Worm (Caenorhabditis elegans) whole organism, L1 larva: ENCODE data around the gene emg-1.

Source experiments
- ama-1 ChIP-seq: fragments of 150-350 bp; optimal IDR thresholded peaks from 2 replicates; lab custom pipeline; 2014
- dsc-1 ChIP-seq: sonication (generic microtip); optimal IDR thresholded peaks from 2 replicates; lab custom pipeline; 2016; ENCODE audit warnings: mild to moderate bottlenecking, missing genetic modification characterization, missing compliant biosample characterization
- lin-15B ChIP-seq: fragments of 150-350 bp; sonication (generic microtip); optimal IDR thresholded peaks from 3 replicates; lab custom pipeline; 2014; ENCODE audit warnings: missing biosample characterization, missing genetic modification characterization
- lir-3 ChIP-seq: sonication (generic microtip); optimal IDR thresholded peaks from 2 replicates; lab custom pipeline; 2016; ENCODE audit warnings: mild to moderate bottlenecking, missing genetic modification characterization, moderate library complexity, missing compliant biosample characterization; ENCODE audit not compliant: poor library complexity
- nhr-11 ChIP-seq: fragments of 150-350 bp; optimal IDR thresholded peaks from 2 replicates; lab custom pipeline; 2014; ENCODE audit warnings: missing biosample characterization, missing genetic modification characterization
- nhr-28 ChIP-seq: fragments of 150-350 bp; optimal IDR thresholded peaks from 2 replicates; lab custom pipeline; 2014; ENCODE audit warnings: missing biosample characterization, missing genetic modification characterization
- nhr-47 ChIP-seq: sonication (generic microtip); optimal IDR thresholded peaks from 2 replicates; lab custom pipeline; 2016; ENCODE audit warnings: mild to moderate bottlenecking, missing genetic modification characterization, moderate library complexity, missing compliant biosample characterization
- ztf-11 ChIP-seq, 2 experiments: sonication (generic microtip); optimal IDR thresholded peaks; 2 replicates each; lab custom pipeline; 2016 to 2017; ENCODE audit warnings: missing genetic modification characterization in 2 of 2, missing biosample characterization in 1 of 2, missing compliant biosample characterization in 1 of 2

ce11 chrIII:10634034-10634433, 15.3 kb upstream of the emg-1 start:
- TF ChIP-seq nhr-47 (tag; lab: Kevin White, UChicago) (peak; percentile 92), lir-3 (tag; lab: Kevin White, UChicago) (no peak), nhr-11 (tag; lab: Kevin White, UChicago) (peak; percentile 68), ama-1 (no peak), dsc-1 (peak; percentile 79), lin-15B (tag; lab: Kevin White, UChicago) (peak; percentile 27), ztf-11 (tag; optimal IDR thresholded peaks at IDR 0.05; lab: Kevin White, UChicago) (peak in 1 of 2 experiments; percentile 82), nhr-28 (tag; lab: Kevin White, UChicago) (no peak)
